Worm (Caenorhabditis elegans): ENCODE results near the gene cyp-25A3.

ce11 chrIII:3800934-3801252, 38.6 kb downstream of the cyp-25A3 start:
- TF ChIP-seq ceh-82 (tag; optimal IDR thresholded peaks at IDR 0.05) (no peak), mbf-1 (tag; optimal IDR thresholded peaks at IDR 0.05) (no peak), unc-39 (tag; optimal IDR thresholded peaks at IDR 0.05) (no peak), zag-1 (tag; optimal IDR thresholded peaks at IDR 0.05) (no peak), nhr-10 (tag; optimal IDR thresholded peaks at IDR 0.05) (no peak), elt-1 (tag; optimal IDR thresholded peaks at IDR 0.05) (no peak), nhr-237 (tag; optimal IDR thresholded peaks at IDR 0.05) (no peak), elt-3 (tag; optimal IDR thresholded peaks at IDR 0.05) (no peak), ZK546.5 (tag; optimal IDR thresholded peaks at IDR 0.05) (no peak), Y55F3AM.14 (GFP tag; optimal IDR thresholded peaks at IDR 0.05) (no peak)

All from whole organism, L2 larva.